Fruit fly (Drosophila melanogaster): ENCODE results near the gene CG42367.
A peak's percentile ranks its signal among the peaks of the same experiment; 100 is the strongest.

Gene CG42367

DNA sequence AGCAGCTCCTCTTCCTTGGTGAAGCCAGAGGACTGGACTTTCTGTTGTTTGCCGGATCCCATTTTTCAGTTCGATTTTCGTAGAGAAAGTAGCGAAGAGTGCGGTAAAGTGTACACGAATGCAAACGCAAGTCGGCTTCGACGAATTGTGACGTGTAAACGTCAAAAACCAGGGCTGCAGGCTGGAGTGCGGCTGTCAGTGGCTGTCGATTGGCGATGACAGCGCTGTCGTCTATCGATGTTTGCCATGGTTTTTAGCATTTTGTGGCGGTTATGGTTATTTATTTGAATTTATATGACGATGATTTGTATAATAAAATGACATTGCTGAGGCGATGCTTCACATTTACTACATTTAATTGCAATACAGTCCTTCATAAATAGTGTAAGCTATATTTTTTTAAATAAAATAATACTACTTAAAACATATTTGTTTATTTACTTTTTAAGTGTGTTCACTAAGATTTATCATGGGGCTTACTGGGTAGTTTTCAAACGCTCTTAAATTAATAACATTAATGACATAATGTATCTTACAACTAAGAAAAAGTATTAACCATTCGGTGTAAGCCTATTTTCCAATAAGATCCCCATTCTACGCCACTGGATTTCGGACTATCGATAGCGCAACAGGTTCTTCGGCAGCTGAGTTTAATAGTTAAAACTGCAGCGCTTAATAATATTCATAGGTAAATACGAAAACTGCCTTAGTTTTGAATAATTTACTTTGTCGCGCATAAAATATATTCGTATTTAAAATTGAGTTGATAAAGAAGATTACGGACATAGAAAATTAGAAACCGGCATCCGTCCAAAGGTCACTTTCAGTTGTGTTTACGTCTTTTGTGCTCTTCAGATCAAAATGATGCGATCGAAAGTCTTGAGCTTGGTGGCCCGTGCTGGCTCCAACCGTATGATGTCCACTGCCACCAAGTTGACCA, 12.1 kb upstream of the CG42367 start, which contains the start of the genes CG5885 and CG4598 (continued):
- peak; percentile 55 for TF ChIP-seq HmgZ (tag; optimal IDR thresholded peaks at IDR 0.05)
- TF ChIP-seq CG4854 (GFP tag; optimal IDR thresholded peaks at IDR 0.05) = no peak
- no peak for TF ChIP-seq CG8359 (GFP tag; optimal IDR thresholded peaks at IDR 0.05; ENCODE audit: borderline replicate concordance)
- TF ChIP-seq caup (GFP tag; optimal IDR thresholded peaks at IDR 0.05; ENCODE audit: severe bottlenecking) = peak; percentile 59
- peak; percentile 6 for TF ChIP-seq ewg (GFP tag; optimal IDR thresholded peaks at IDR 0.05)
- peak; percentile 45 for TF ChIP-seq dmrt11E (tag; optimal IDR thresholded peaks at IDR 0.05)
- TF ChIP-seq dmrt99B (tag; optimal IDR thresholded peaks at IDR 0.05) = peak; percentile 65
- TF ChIP-seq ssp (GFP tag; IDR thresholded peaks at IDR 0.05) = peak; percentile 39; the same call in 1 of the 2 replicates
- no peak for TF ChIP-seq CG7271 (tag; optimal IDR thresholded peaks at IDR 0.05)
- peak; percentile 48 for TF ChIP-seq tna (GFP tag; IDR thresholded peaks at IDR 0.05; ENCODE audit: partially characterized antibody)
- TF ChIP-seq bbx (GFP tag; IDR thresholded peaks at IDR 0.05; ENCODE audit: partially characterized antibody) = peak; percentile 81
- peak; percentile 32 for TF ChIP-seq CG13624 (GFP tag; optimal IDR thresholded peaks at IDR 0.05)
- TF ChIP-seq CG14050 (GFP tag; IDR thresholded peaks at IDR 0.05) = no peak; the same call in 1 of the 3 replicates
- peak; percentile 80 for TF ChIP-seq CG15269 (tag; optimal IDR thresholded peaks at IDR 0.05)
- TF ChIP-seq Sry-β (GFP tag; optimal IDR thresholded peaks at IDR 0.05) = no peak
- TF ChIP-seq pita (GFP tag; optimal IDR thresholded peaks at IDR 0.05) = no peak
- TF ChIP-seq Ssrp (tag; optimal IDR thresholded peaks at IDR 0.05) = peak; percentile 70
- no peak for TF ChIP-seq Jarid2 (GFP tag; optimal IDR thresholded peaks at IDR 0.05)
- no peak for TF ChIP-seq MTF-1 (GFP tag; optimal IDR thresholded peaks at IDR 0.05; ENCODE audit: borderline replicate concordance)
- TF ChIP-seq eve (GFP tag; optimal IDR thresholded peaks at IDR 0.05) = no peak
- TF ChIP-seq CG9215 (GFP tag; IDR thresholded peaks at IDR 0.05) = 0 out of 2 replicates have a peak, but pooled peaks have one; percentile 13
- peak; percentile 53 for TF ChIP-seq lbe (GFP tag; optimal IDR thresholded peaks at IDR 0.05)
- peak; percentile 57 for TF ChIP-seq CG3838 (GFP tag; optimal IDR thresholded peaks at IDR 0.05)
- TF ChIP-seq CG7963 (GFP tag; IDR thresholded peaks at IDR 0.05; ENCODE audit: partially characterized antibody) = peak; percentile 29; the same call in 1 of the 3 replicates
- TF ChIP-seq CG15696 (tag; optimal IDR thresholded peaks at IDR 0.05) = peak; percentile 56
- 0 out of 3 replicates have a peak, but pooled peaks have one; percentile 28 for TF ChIP-seq CG2889 (GFP tag; IDR thresholded peaks at IDR 0.05)
- TF ChIP-seq CG31388 (GFP tag; optimal IDR thresholded peaks at IDR 0.05) = no peak
- no peak for TF ChIP-seq CG8089 (GFP tag; optimal IDR thresholded peaks at IDR 0.05)
- TF ChIP-seq CG6654 (GFP tag; optimal IDR thresholded peaks at IDR 0.05) = no peak
- no peak for TF ChIP-seq peb (GFP tag; IDR thresholded peaks at IDR 0.05)
- TF ChIP-seq Aef1 (GFP tag; IDR thresholded peaks at IDR 0.05) = peak; percentile 43; the same call in 2 of the 3 replicates

DNA sequence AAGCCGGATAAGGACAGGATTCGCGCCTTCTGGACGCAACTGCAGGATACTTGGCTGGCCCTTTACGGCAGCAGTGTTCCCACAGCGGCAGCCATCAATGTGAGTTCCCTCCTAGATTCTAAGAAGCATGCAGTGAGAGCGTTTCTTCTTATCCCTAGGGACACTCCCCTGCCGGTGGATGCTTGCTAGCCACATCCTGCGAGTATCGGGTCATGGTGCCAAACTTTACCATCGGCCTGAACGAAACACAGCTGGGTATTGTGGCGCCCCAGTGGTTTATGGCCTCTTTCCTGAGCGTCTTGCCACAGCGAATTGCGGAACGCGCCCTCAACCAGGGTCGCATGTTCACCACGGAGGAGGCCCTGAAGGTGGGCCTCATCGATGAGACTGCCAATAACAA, 11.2 kb upstream of the CG42367 start:
- TF ChIP-seq sens (GFP tag) (no peak), hkb (optimal IDR thresholded peaks at IDR 0.05) (no peak), hkb (GFP tag; IDR thresholded peaks at IDR 0.05) (no peak), Med (GFP tag) (peak; percentile 56), bbx (GFP tag; IDR thresholded peaks at IDR 0.05; ENCODE audit: partially characterized antibody) (0 out of 2 replicates have a peak, but pooled peaks have one; percentile 26), jigr1 (GFP tag; IDR thresholded peaks at IDR 0.05) (0 out of 3 replicates have a peak, but pooled peaks have one; percentile 37), Opbp (GFP tag; IDR thresholded peaks at IDR 0.05; ENCODE audit: partially characterized antibody) (peak; percentile 46; the same call in 1 of the 3 replicates), Ets65A (GFP tag) (peak; percentile 67), gsb (GFP tag; IDR thresholded peaks at IDR 0.05) (peak; percentile 26; the same call in 1 of the 2 replicates)

Measured in whole organism, embryonic.